Fruit fly (Drosophila melanogaster): ENCODE results near the gene CG15172.

CG15172 gene

DNA sequence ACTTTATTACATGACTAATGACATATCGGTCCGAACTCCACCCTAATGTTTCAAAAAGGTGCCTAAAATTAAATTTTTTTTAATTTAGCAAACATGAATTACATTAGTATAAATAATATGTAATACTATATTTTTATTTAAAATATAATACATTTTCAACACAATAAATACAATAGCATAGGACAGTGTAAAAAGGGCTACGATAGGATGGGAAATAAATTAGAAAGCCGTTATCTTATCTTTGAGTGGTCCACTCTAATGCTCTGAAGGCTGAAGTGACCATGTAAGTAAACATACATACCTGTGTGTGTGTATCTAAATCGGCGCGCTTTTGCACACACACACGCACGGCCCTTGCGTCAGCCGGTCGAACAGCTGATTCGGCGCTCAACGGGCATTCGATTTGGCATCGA is 19.3 kb upstream of the CG15172 start, which contains the start of gene CG31793 (continued):
- peak; percentile 73 for TF ChIP-seq cwo (GFP tag; optimal IDR thresholded peaks at IDR 0.05)
- no peak for TF ChIP-seq Ssrp (tag; optimal IDR thresholded peaks at IDR 0.05)
- TF ChIP-seq Gug (GFP tag; IDR thresholded peaks at IDR 0.05) = no peak
- TF ChIP-seq CG3726 (GFP tag; IDR thresholded peaks at IDR 0.05) = no peak
- TF ChIP-seq gcm (GFP tag; optimal IDR thresholded peaks at IDR 0.05) = peak; percentile 40
- peak; percentile 67 for TF ChIP-seq row (GFP tag; IDR thresholded peaks at IDR 0.05)
- TF ChIP-seq ara (GFP tag; IDR thresholded peaks at IDR 0.05) = no peak
- TF ChIP-seq CG17385 (GFP tag; optimal IDR thresholded peaks at IDR 0.05) = peak; percentile 57
- peak; percentile 30 for TF ChIP-seq CG10654 (GFP tag; optimal IDR thresholded peaks at IDR 0.05)
- peak; percentile 33; the same call in 1 of the 2 replicates for TF ChIP-seq CG10321 (GFP tag; IDR thresholded peaks at IDR 0.05)
- peak; percentile 20 for TF ChIP-seq CG9817 (tag; optimal IDR thresholded peaks at IDR 0.05)
- peak; percentile 32 for TF ChIP-seq CG18619 (GFP tag; optimal IDR thresholded peaks at IDR 0.05)
- TF ChIP-seq HmgZ (tag; optimal IDR thresholded peaks at IDR 0.05) = peak; percentile 53
- peak; percentile 76 for TF ChIP-seq GATAe (GFP tag; conservative IDR thresholded peaks at IDR 0.05)
- peak; percentile 2 for TF ChIP-seq CG13624 (GFP tag; optimal IDR thresholded peaks at IDR 0.05)
- peak; percentile 72 for TF ChIP-seq gem (tag; optimal IDR thresholded peaks at IDR 0.05)
- TF ChIP-seq Gsc (GFP tag; IDR thresholded peaks at IDR 0.05) = no peak
- peak; percentile 58; the same call in 1 of the 2 replicates for TF ChIP-seq Ada2b (GFP tag; IDR thresholded peaks at IDR 0.05)
- peak; percentile 59 for TF ChIP-seq CG12391 (tag; optimal IDR thresholded peaks at IDR 0.05)
- peak; percentile 52; the same call in 2 of the 3 replicates for TF ChIP-seq CG34224 (GFP tag; IDR thresholded peaks at IDR 0.05; ENCODE audit: partially characterized antibody)
- no peak for TF ChIP-seq stwl (tag; optimal IDR thresholded peaks at IDR 0.05)
- TF ChIP-seq CG13296 (GFP tag; optimal IDR thresholded peaks at IDR 0.05) = peak; percentile 76
- TF ChIP-seq rib (GFP tag; IDR thresholded peaks at IDR 0.05) = peak; percentile 49; the same call in 1 of the 2 replicates
- TF ChIP-seq Fer3 (tag; optimal IDR thresholded peaks at IDR 0.05) = peak; percentile 64
- peak; percentile 25; the same call in 1 of the 2 replicates for TF ChIP-seq E2f1 (GFP tag; IDR thresholded peaks at IDR 0.05)
- TF ChIP-seq bcd (GFP tag; optimal IDR thresholded peaks at IDR 0.05) = peak; percentile 31
- no peak for TF ChIP-seq NC2α (GFP tag; optimal IDR thresholded peaks at IDR 0.05)
- TF ChIP-seq CG1233 (GFP tag; optimal IDR thresholded peaks at IDR 0.05) = peak; percentile 50
- TF ChIP-seq Nf-YB (GFP tag; optimal IDR thresholded peaks at IDR 0.05) = peak; percentile 19
- peak; percentile 26; the same call in 1 of the 2 replicates for TF ChIP-seq Adf1 (GFP tag; IDR thresholded peaks at IDR 0.05)
- TF ChIP-seq CG11504 (tag; optimal IDR thresholded peaks at IDR 0.05) = peak; percentile 68
- TF ChIP-seq CG10209 (GFP tag; optimal IDR thresholded peaks at IDR 0.05) = peak; percentile 53
- TF ChIP-seq gro (GFP tag; optimal IDR thresholded peaks at IDR 0.05) = peak; percentile 28
- TF ChIP-seq HHEX (GFP tag; optimal IDR thresholded peaks at IDR 0.05) = peak; percentile 26
- TF ChIP-seq Pdp1 (GFP tag; optimal IDR thresholded peaks at IDR 0.05) = peak in 1 of 2 experiments; percentile 61
- no peak for TF ChIP-seq cato (GFP tag; optimal IDR thresholded peaks at IDR 0.05; ENCODE audit: borderline replicate concordance)
- no peak for TF ChIP-seq CG16815 (GFP tag; optimal IDR thresholded peaks at IDR 0.05)
- TF ChIP-seq nerfin-1 (tag; optimal IDR thresholded peaks at IDR 0.05) = peak; percentile 8
- peak; percentile 65 for TF ChIP-seq CG12659 (GFP tag; optimal IDR thresholded peaks at IDR 0.05)
- TF ChIP-seq Sox100B (GFP tag; optimal IDR thresholded peaks at IDR 0.05) = peak; percentile 41
- peak; percentile 55 for TF ChIP-seq caup (GFP tag; optimal IDR thresholded peaks at IDR 0.05; ENCODE audit: severe bottlenecking)
- TF ChIP-seq Ptx1 (GFP tag; IDR thresholded peaks at IDR 0.05) = peak; percentile 41; the same call in 1 of the 2 replicates
- no peak for TF ChIP-seq hkb (optimal IDR thresholded peaks at IDR 0.05)
- TF ChIP-seq hkb (GFP tag; IDR thresholded peaks at IDR 0.05) = peak; percentile 63
- TF ChIP-seq sug (tag; optimal IDR thresholded peaks at IDR 0.05) = peak; percentile 68
- no peak for TF ChIP-seq ttk (GFP tag; IDR thresholded peaks at IDR 0.05)
- TF ChIP-seq Sox102F (GFP tag; optimal IDR thresholded peaks at IDR 0.05) = peak; percentile 58
- peak; percentile 49 for TF ChIP-seq B-H2 (GFP tag; optimal IDR thresholded peaks at IDR 0.05)
- TF ChIP-seq bbx (GFP tag; IDR thresholded peaks at IDR 0.05; ENCODE audit: partially characterized antibody) = peak; percentile 33; the same call in 1 of the 2 replicates
